Worm (Caenorhabditis elegans): ENCODE data around the gene C53A3.1.

DNA sequence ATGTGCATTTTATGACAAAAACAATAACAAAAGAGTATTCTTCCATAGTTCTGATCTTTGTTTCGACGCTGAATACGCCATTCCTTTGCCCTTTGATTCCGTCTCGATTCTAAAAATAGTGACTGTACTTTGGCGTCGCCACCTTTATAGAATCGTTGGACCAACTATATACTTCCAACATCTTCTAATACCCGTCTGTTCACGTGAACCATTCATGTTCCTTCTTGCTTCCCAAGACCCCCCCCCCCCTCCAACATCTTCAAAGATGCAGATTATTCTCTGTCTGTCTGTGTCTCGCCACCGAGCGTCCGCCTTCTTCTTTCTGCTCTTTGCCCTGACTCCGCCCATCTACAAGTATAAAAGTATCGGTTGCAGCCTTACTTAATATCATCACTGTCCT lies 10.0 kb upstream of the C53A3.1 start:
- TF ChIP-seq aly-2 (tag; optimal IDR thresholded peaks at IDR 0.05) (no peak), T26A8.4 (GFP tag; IDR thresholded peaks at IDR 0.05) (no peak), nhr-77 (tag; optimal IDR thresholded peaks at IDR 0.05) (no peak), Y48G9A.11 (GFP tag; IDR thresholded peaks at IDR 0.05) (no peak), mxl-3 (GFP tag; optimal IDR thresholded peaks at IDR 0.05) (no peak), gei-8 (GFP tag; optimal IDR thresholded peaks at IDR 0.05) (no peak), egl-27 (tag; optimal IDR thresholded peaks at IDR 0.05) (no peak), ZK546.5 (tag; optimal IDR thresholded peaks at IDR 0.05) (no peak)
